Worm (Caenorhabditis elegans) whole organism, mixed stage, embryonic: ENCODE results near the gene rde-4.

ENCODE experiments used
- M03D4.4 ChIP-seq: sonication (generic microtip); optimal IDR thresholded peaks from 2 replicates; lab custom pipeline; 2017; ENCODE audit warnings: mild to moderate bottlenecking, missing genetic modification characterization, missing compliant biosample characterization
- blmp-1 ChIP-seq: fragments of 150-350 bp; optimal IDR thresholded peaks from 2 replicates; lab custom pipeline; 2014; ENCODE audit warnings: missing biosample characterization, missing genetic modification characterization
- ceh-39 ChIP-seq: fragments of 150-350 bp; optimal IDR thresholded peaks from 2 replicates; lab custom pipeline; 2014; ENCODE audit warnings: missing biosample characterization, missing genetic modification characterization
- ces-1 ChIP-seq: fragments of 150-350 bp; optimal IDR thresholded peaks from 2 replicates; lab custom pipeline; 2014; ENCODE audit warnings: missing biosample characterization, missing genetic modification reagents, missing genetic modification characterization
- cnd-1 ChIP-seq: fragments of 200-800 bp; sonication (Bioruptor generic); optimal IDR thresholded peaks from 2 replicates; lab custom pipeline; 2018; ENCODE audit warnings: mild to moderate bottlenecking, missing genetic modification characterization, missing compliant biosample characterization
- drap-1 ChIP-seq: fragments of 200-800 bp; sonication (Bioruptor generic); optimal IDR thresholded peaks from 3 replicates; lab custom pipeline; 2018; ENCODE audit warnings: mild to moderate bottlenecking, missing genetic modification characterization, missing compliant biosample characterization
- elt-1 ChIP-seq: sonication (generic microtip); optimal IDR thresholded peaks from 2 replicates; lab custom pipeline; 2017; ENCODE audit warnings: missing genetic modification characterization, mild to moderate bottlenecking, missing compliant biosample characterization, antibody characterized with exemption, moderate library complexity, borderline replicate concordance; ENCODE audit not compliant: insufficient read depth
- elt-3 ChIP-seq: fragments of 150-350 bp; optimal IDR thresholded peaks from 2 replicates; lab custom pipeline; 2014; ENCODE audit warnings: missing biosample characterization, missing genetic modification characterization
- flh-1 ChIP-seq: fragments of 200-800 bp; sonication (Bioruptor generic); optimal IDR thresholded peaks from 2 replicates; lab custom pipeline; 2018; ENCODE audit warnings: mild to moderate bottlenecking, missing genetic modification characterization, moderate library complexity, missing compliant biosample characterization
- hlh-1 ChIP-seq: fragments of 150-350 bp; optimal IDR thresholded peaks from 2 replicates; lab custom pipeline; 2014; ENCODE audit warnings: missing biosample characterization, missing genetic modification reagents, missing genetic modification characterization
- lin-32 ChIP-seq: fragments of 200-800 bp; sonication (Bioruptor generic); optimal IDR thresholded peaks from 2 replicates; lab custom pipeline; 2018; ENCODE audit warnings: mild to moderate bottlenecking, missing genetic modification characterization, missing compliant biosample characterization
- mab-5 ChIP-seq: fragments of 150-350 bp; optimal IDR thresholded peaks from 2 replicates; lab custom pipeline; 2014; ENCODE audit warnings: missing biosample characterization, missing genetic modification characterization
- mep-1 ChIP-seq: fragments of 150-350 bp; optimal IDR thresholded peaks from 2 replicates; lab custom pipeline; 2017; ENCODE audit warnings: missing biosample characterization, missing genetic modification reagents, missing genetic modification characterization, inconsistent platforms
- mls-2 ChIP-seq: sonication (generic microtip); optimal IDR thresholded peaks from 2 replicates; lab custom pipeline; 2016; ENCODE audit warnings: mild to moderate bottlenecking, missing genetic modification characterization, moderate library complexity, missing compliant biosample characterization
- nhr-76 ChIP-seq: sonication (generic microtip); optimal IDR thresholded peaks from 2 replicates; lab custom pipeline; 2017; ENCODE audit warnings: missing biosample characterization, missing genetic modification characterization
- pha-4 ChIP-seq: fragments of 150-350 bp; optimal IDR thresholded peaks from 2 replicates; lab custom pipeline; 2018; ENCODE audit warnings: missing biosample characterization, missing genetic modification reagents, missing genetic modification characterization
- snpc-4 ChIP-seq: fragments of 150-350 bp; optimal IDR thresholded peaks from 2 replicates; lab custom pipeline; 2014; ENCODE audit warnings: missing biosample characterization, missing genetic modification characterization
- sptf-1 ChIP-seq: sonication (generic microtip); optimal IDR thresholded peaks from 2 replicates; lab custom pipeline; 2017; ENCODE audit warnings: mild to moderate bottlenecking, missing genetic modification characterization, moderate library complexity, missing compliant biosample characterization
- tbx-8 ChIP-seq: fragments of 200-800 bp; sonication (Bioruptor generic); optimal IDR thresholded peaks from 2 replicates; lab custom pipeline; 2018; ENCODE audit warnings: mild to moderate bottlenecking, missing genetic modification characterization, moderate library complexity, missing compliant biosample characterization
- unc-120 ChIP-seq: sonication (generic microtip); optimal IDR thresholded peaks from 2 replicates; lab custom pipeline; 2017; ENCODE audit warnings: missing genetic modification characterization, missing compliant biosample characterization; ENCODE audit not compliant: poor library complexity, severe bottlenecking
- zip-8 ChIP-seq: fragments of 150-350 bp; optimal IDR thresholded peaks from 2 replicates; lab custom pipeline; 2014; ENCODE audit warnings: missing biosample characterization, missing genetic modification characterization
- ztf-11 ChIP-seq: fragments of 150-350 bp; optimal IDR thresholded peaks from 2 replicates; lab custom pipeline; 2014; ENCODE audit warnings: missing biosample characterization, missing genetic modification characterization

rde-4 gene

DNA sequence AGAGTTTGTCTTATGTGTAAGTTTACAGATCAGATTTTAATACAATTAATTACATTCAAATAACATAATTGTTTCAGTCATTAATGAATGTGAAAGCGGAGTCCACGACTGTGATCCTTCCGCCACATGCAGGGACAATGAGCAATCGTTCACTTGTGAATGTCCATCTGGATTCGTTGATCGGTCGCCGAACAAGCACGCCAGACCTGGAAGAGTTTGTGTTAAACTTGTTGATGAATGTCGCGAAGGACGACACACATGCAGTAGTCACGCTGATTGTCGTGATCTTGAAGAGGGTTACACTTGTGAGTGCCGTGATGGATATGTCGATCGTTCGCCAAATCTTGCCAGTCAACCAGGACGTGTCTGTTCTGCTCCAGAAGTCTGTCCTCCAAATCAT lies 39.9 kb downstream of the rde-4 start:
- TF ChIP-seq sptf-1 (tag; lab: Kevin White, UChicago) = no peak
- no peak for TF ChIP-seq cnd-1
- TF ChIP-seq drap-1 = no peak
- no peak for TF ChIP-seq M03D4.4 (tag; lab: Kevin White, UChicago)
- no peak for TF ChIP-seq blmp-1 (tag; lab: Kevin White, UChicago)
- no peak for TF ChIP-seq lin-32 (GFP tag; lab: Kevin White, UChicago)
- TF ChIP-seq ztf-11 (tag; lab: Kevin White, UChicago) = no peak
- no peak for TF ChIP-seq zip-8 (tag; lab: Kevin White, UChicago)
- no peak for TF ChIP-seq hlh-1 (tag; lab: Kevin White, UChicago)
- no peak for TF ChIP-seq elt-1 (tag; lab: Kevin White, UChicago)

ce11 chrIII:10178023-10178422 lies 40.4 kb downstream of the rde-4 start:
- TF ChIP-seq mls-2 (tag; lab: Kevin White, UChicago) = no peak
- no peak for TF ChIP-seq flh-1
- TF ChIP-seq ces-1 (GFP tag; lab: Kevin White, UChicago) = no peak
- TF ChIP-seq tbx-8 (GFP tag; lab: Kevin White, UChicago) = no peak
- no peak for TF ChIP-seq mep-1 (tag; lab: Kevin White, UChicago)
- TF ChIP-seq elt-3 = no peak
- TF ChIP-seq unc-120 (tag; lab: Kevin White, UChicago) = no peak
- no peak for TF ChIP-seq drap-1
- TF ChIP-seq blmp-1 (tag; lab: Kevin White, UChicago) = no peak
- TF ChIP-seq cnd-1 = no peak
- no peak for TF ChIP-seq pha-4 (tag; lab: Kevin White, UChicago)
- TF ChIP-seq nhr-76 = no peak
- no peak for TF ChIP-seq ceh-39
- TF ChIP-seq elt-1 (tag; lab: Kevin White, UChicago) = no peak

- TF ChIP-seq hlh-1 (tag; lab: Kevin White, UChicago) = no peak
- TF ChIP-seq snpc-4 (tag; lab: Kevin White, UChicago) = no peak
- TF ChIP-seq lin-32 (GFP tag; lab: Kevin White, UChicago) = no peak
- TF ChIP-seq flh-1 = no peak
- TF ChIP-seq mep-1 (tag; lab: Kevin White, UChicago) = no peak
- TF ChIP-seq mab-5 (tag; lab: Kevin White, UChicago) = no peak
- no peak for TF ChIP-seq M03D4.4 (tag; lab: Kevin White, UChicago)
Observed at ce11 chrIII:10170265-10170664, 48.2 kb downstream of the rde-4 start.
